Worm (Caenorhabditis elegans): Measurements from ENCODE around the gene dhhc-14.
A peak's percentile ranks its signal among the peaks of the same experiment; 100 is the strongest.

The dhhc-14 gene

DNA sequence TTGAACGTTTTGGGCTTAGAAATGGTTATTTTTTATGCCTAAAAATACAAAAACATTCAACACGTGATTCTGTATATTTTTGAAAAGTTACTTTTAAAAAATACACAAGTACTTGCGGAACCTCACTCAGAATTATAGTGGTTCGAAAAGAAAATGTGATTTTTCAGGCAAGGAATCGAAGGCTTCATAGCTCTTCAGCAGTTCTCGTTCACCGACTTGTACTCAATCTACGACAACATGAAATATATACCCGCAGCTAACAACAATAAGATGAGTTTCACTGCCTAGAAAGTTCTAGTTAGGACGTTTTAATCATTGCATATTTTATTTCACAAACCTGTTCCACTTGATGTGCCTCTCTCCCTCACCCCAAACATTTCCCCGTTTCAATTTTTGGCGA is 10.5 kb downstream of the dhhc-14 start:
- TF ChIP-seq unc-62 (GFP tag; optimal IDR thresholded peaks at IDR 0.05 in 1 of 2) (peak in 1 of 2 experiments; percentile 90), unc-62 (tag; optimal IDR thresholded peaks at IDR 0.05) (no peak), nhr-25 (tag; optimal IDR thresholded peaks at IDR 0.05; ENCODE audit: borderline replicate concordance, insufficient read depth) (no peak), T26A8.4 (GFP tag; IDR thresholded peaks at IDR 0.05) (no peak), daf-8 (GFP tag; IDR thresholded peaks at IDR 0.05) (no peak), zfp-2 (tag; optimal IDR thresholded peaks at IDR 0.05) (no peak), nhr-76 (tag; optimal IDR thresholded peaks at IDR 0.05) (no peak)

DNA sequence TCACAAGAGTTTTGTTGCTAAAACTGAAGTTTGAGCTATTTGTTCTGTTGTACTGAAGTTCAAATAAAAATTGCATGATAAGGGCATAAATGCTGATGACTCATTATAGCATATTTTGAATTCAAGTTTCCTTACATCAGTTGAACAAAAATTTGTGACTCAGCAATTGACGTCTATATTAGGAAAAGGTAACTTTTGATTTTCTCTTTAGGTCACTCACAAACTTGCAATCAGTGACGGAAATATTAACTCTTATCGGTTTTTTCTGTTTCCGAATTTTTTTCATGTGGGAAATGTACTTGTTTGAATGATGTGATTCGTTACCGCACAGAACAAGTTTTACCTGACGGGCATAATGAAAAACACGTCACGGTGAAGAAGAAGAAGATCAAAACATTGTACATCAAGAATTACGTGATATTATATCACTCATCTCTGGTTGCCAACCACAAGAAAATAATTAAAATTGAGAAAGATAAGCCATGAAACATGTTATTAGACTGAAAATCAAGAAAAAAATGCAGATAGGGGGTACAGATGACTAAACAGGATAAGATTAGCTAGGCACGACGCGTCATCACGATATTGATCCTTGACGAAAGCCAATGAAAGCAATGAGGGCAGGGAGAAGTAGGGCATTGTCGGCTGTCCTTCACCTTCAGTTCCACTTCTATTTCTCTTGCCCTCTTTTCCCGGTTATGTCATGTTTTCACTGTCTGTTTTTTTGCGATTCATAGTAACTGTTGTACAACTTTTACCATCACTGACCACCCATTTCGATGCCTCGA is 11.8 kb downstream of the dhhc-14 start:
- TF ChIP-seq hif-1 (tag; optimal IDR thresholded peaks at IDR 0.05) (no peak), ces-1 (GFP tag; optimal IDR thresholded peaks at IDR 0.05) (no peak), daf-16 (GFP tag; optimal IDR thresholded peaks at IDR 0.05) (no peak), daf-16 (tag; optimal IDR thresholded peaks at IDR 0.05) (peak; percentile 38), lin-15B (tag; optimal IDR thresholded peaks at IDR 0.05) (no peak), D1046.2 (GFP tag; IDR thresholded peaks at IDR 0.05) (no peak), egl-43 (GFP tag; IDR thresholded peaks at IDR 0.05) (no peak), F26F4.8 (GFP tag; conservative IDR thresholded peaks at IDR 0.05) (no peak), zag-1 (tag; optimal IDR thresholded peaks at IDR 0.05) (no peak), dmd-9 (GFP tag; IDR thresholded peaks at IDR 0.05) (no peak), F37D6.2 (tag; optimal IDR thresholded peaks at IDR 0.05) (no peak), unc-62 (GFP tag; optimal IDR thresholded peaks at IDR 0.05 in 1 of 2) (peak in 1 of 2 experiments; percentile 94), unc-62 (tag; optimal IDR thresholded peaks at IDR 0.05) (no peak), pqm-1 (tag; optimal IDR thresholded peaks at IDR 0.05) (peak; percentile 87), fkh-10 (GFP tag; optimal IDR thresholded peaks at IDR 0.05) (no peak), R02D3.7 (tag; optimal IDR thresholded peaks at IDR 0.05) (no peak), ama-1 (optimal IDR thresholded peaks at IDR 0.05) (no peak), madf-9 (GFP tag; conservative IDR thresholded peaks at IDR 0.05) (no peak), nhr-42 (GFP tag; IDR thresholded peaks at IDR 0.05) (no peak), tag-97 (GFP tag; IDR thresholded peaks at IDR 0.05) (no peak), hmg-1.1 (GFP tag; IDR thresholded peaks at IDR 0.05) (no peak), aha-1 (tag) (peak; percentile 38), Y48G9A.11 (GFP tag; IDR thresholded peaks at IDR 0.05) (no peak), zip-2 (tag; optimal IDR thresholded peaks at IDR 0.05) (no peak), dmd-6 (GFP tag; IDR thresholded peaks at IDR 0.05) (peak; percentile 49), ceh-32 (tag; optimal IDR thresholded peaks at IDR 0.05; ENCODE audit: poor library complexity) (no peak), daf-12 (tag; optimal IDR thresholded peaks at IDR 0.05) (no peak), nhr-6 (tag; optimal IDR thresholded peaks at IDR 0.05) (no peak), mxl-3 (GFP tag; optimal IDR thresholded peaks at IDR 0.05) (no peak), pha-4 (GFP tag; IDR thresholded peaks at IDR 0.05) (no peak), pha-4 (tag; optimal IDR thresholded peaks at IDR 0.05) (no peak), dmd-8 (GFP tag; IDR thresholded peaks at IDR 0.05) (no peak), nhr-76 (tag; optimal IDR thresholded peaks at IDR 0.05) (no peak), lim-7 (GFP tag; IDR thresholded peaks at IDR 0.05) (no peak), ceh-20 (GFP tag; IDR thresholded peaks at IDR 0.05) (no peak), unc-130 (GFP tag; optimal IDR thresholded peaks at IDR 0.05) (no peak), snpc-1.2 (GFP tag; IDR thresholded peaks at IDR 0.05) (no peak), rbr-2 (tag; optimal IDR thresholded peaks at IDR 0.05) (no peak), ceh-82 (tag; optimal IDR thresholded peaks at IDR 0.05) (no peak), spr-3 (GFP tag; optimal IDR thresholded peaks at IDR 0.05) (no peak), ztf-11 (tag; optimal IDR thresholded peaks at IDR 0.05) (no peak), hlh-11 (tag; optimal IDR thresholded peaks at IDR 0.05) (peak; percentile 33), madf-5 (GFP tag; IDR thresholded peaks at IDR 0.05) (no peak), ctbp-1 (GFP tag; IDR thresholded peaks at IDR 0.05) (no peak), skn-1 (tag; optimal IDR thresholded peaks at IDR 0.05) (no peak), egl-27 (tag; optimal IDR thresholded peaks at IDR 0.05) (no peak)
